Worm (Caenorhabditis elegans) whole organism, young adult: ENCODE measurements around the gene srz-15.

ENCODE experiments used
- F23B12.7 ChIP-seq: sonication (generic microtip); optimal IDR thresholded peaks from 2 replicates; lab custom pipeline; 2017; ENCODE audit warnings: missing genetic modification characterization, mild to moderate bottlenecking, missing compliant biosample characterization, antibody characterized with exemption, moderate library complexity; ENCODE audit not compliant: insufficient read depth
- F55B11.4 ChIP-seq: sonication (generic microtip); optimal IDR thresholded peaks from 2 replicates; lab custom pipeline; 2016; ENCODE audit warnings: missing compliant biosample characterization, missing genetic modification characterization, borderline replicate concordance; ENCODE audit not compliant: insufficient read depth
- egl-18 ChIP-seq: fragments of 200-800 bp; sonication (Bioruptor generic); IDR thresholded peaks from 2 replicates; pipeline ENCODE4 v1.3.6; 2022; ENCODE audit warnings: missing genetic modification reagents, missing genetic modification characterization, missing compliant biosample characterization
- hlh-12 ChIP-seq: sonication (generic microtip); optimal IDR thresholded peaks from 2 replicates; lab custom pipeline; 2016; ENCODE audit warnings: missing genetic modification characterization, missing compliant biosample characterization
- hsf-1 ChIP-seq: fragments of 200-800 bp; sonication (Bioruptor generic); IDR thresholded peaks from 2 replicates; pipeline ENCODE4 v1.3.6; 2022; ENCODE audit warnings: missing genetic modification reagents, missing genetic modification characterization, missing compliant biosample characterization

DNA sequence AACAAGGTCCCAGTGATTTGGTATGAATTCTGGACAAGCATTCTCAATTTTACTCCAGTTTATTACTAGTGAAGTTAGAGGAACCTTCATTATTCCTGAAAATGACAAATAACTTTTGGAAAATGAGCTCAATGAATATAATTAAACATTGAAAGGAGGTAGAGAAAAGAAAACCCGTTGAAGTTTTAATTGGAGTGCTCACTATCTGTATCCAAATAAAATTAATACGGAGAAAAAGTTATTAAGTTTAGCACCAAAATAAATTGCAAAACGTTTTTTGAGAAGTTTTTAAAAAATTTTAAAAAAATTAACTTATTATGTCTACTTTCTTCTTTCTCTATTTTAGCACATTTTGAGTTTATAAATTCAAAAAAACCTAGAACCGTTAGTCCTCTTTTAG is 30.9 kb downstream of the srz-15 start, which contains the start of gene F55G11.1:
- no peak for TF ChIP-seq hsf-1
- TF ChIP-seq egl-18 (GFP tag; lab: Robert Waterston, UW): no peak
- no peak for TF ChIP-seq F23B12.7
- no peak for TF ChIP-seq hlh-12 (tag; lab: Kevin White, UChicago)
- no peak for TF ChIP-seq F55B11.4
